Worm (Caenorhabditis elegans): ENCODE measurements around the gene cct-1.

DNA sequence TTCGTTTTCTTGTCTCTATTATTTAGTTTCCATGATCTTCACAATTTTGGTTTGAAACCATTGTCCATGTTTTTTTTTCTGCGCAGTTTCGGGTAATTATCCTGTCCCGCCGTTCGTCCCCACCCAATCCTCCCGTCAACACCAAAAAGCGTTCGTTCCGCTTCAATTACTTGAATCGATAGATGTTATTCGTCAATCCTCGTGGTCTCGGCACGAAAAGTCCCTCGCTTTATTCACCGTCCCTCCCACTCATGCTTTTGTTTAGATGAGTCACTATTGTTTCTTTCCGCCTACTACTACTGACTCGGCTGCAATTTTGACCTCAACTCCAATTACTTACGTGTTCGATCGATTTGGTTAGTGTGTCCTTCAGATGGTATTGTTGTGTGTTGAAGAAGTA, 38.2 kb downstream of the cct-1 start:
- TF ChIP-seq Y56A3A.18 (GFP tag; IDR thresholded peaks at IDR 0.05) (no peak), F49E8.2 (tag; optimal IDR thresholded peaks at IDR 0.05; ENCODE audit: insufficient read depth) (no peak)

Data from whole organism, young adult.